Fruit fly (Drosophila melanogaster) whole organism, adult: Measurements from ENCODE around the gene Arf1.

Experiments used
- CG14711 ChIP-seq: fragments of 200-800 bp; sonication (Bioruptor generic); optimal IDR thresholded peaks from 2 replicates; lab custom pipeline; 2018; ENCODE audit warnings: missing biosample characterization, mild to moderate bottlenecking, missing genetic modification characterization, moderate library complexity
- CG7045 ChIP-seq: fragments of 200-800 bp; sonication (Bioruptor generic); optimal IDR thresholded peaks from 2 replicates; lab custom pipeline; 2017; ENCODE audit warnings: missing biosample characterization, mild to moderate bottlenecking, missing genetic modification characterization
- CG7101 ChIP-seq: fragments of 200-800 bp; sonication (Bioruptor generic); optimal IDR thresholded peaks from 2 replicates; lab custom pipeline; 2018; ENCODE audit warnings: missing biosample characterization, mild to moderate bottlenecking, missing genetic modification characterization, moderate library complexity
- Crg-1 ChIP-seq: fragments of 200-800 bp; sonication (Bioruptor generic); optimal IDR thresholded peaks from 2 replicates; lab custom pipeline; 2016; ENCODE audit warnings: missing biosample characterization, missing genetic modification characterization
- cic ChIP-seq: fragments of 200-800 bp; sonication (Bioruptor generic); optimal IDR thresholded peaks from 2 replicates; lab custom pipeline; 2017; ENCODE audit warnings: missing biosample characterization, mild to moderate bottlenecking, missing genetic modification characterization, moderate library complexity
- pad ChIP-seq: fragments of 200-800 bp; sonication (Bioruptor generic); optimal IDR thresholded peaks from 3 replicates; lab custom pipeline; 2017; ENCODE audit warnings: missing biosample characterization, missing genetic modification characterization, mild to moderate bottlenecking, moderate library complexity, missing genetic modification reagents

- TF ChIP-seq CG7101 (tag; lab: Kevin White, UChicago), result peak; percentile 38
- no peak for TF ChIP-seq cic
- TF ChIP-seq CG7045 (GFP tag; lab: Kevin White, UChicago), result no peak
- TF ChIP-seq Crg-1 (GFP tag; lab: Kevin White, UChicago), result no peak
- peak; percentile 96 for TF ChIP-seq CG14711 (tag; lab: Kevin White, UChicago)
- peak; percentile 81 for TF ChIP-seq pad
Measured at dm6 chr3L:22871845-22872361, at the start of gene Arf1, which contains the start of gene CG11109.
